Fruit fly (Drosophila melanogaster) whole organism, embryonic: ENCODE measurements around the gene HP1e.

Source experiments
- CG10274 ChIP-seq: fragments of 200-800 bp; sonication (Bioruptor generic); optimal IDR thresholded peaks from 3 replicates; lab custom pipeline; 2017; ENCODE audit warnings: missing biosample characterization, mild to moderate bottlenecking, missing genetic modification characterization
- CG10321 ChIP-seq: fragments of 200-800 bp; sonication (Bioruptor generic); IDR thresholded peaks from 2 replicates; pipeline ENCODE4 v1.3.6; 2022; ENCODE audit warnings: missing biosample characterization, missing genetic modification characterization
- CG10565 ChIP-seq: fragments of 200-800 bp; sonication (Bioruptor generic); optimal IDR thresholded peaks from 3 replicates; lab custom pipeline; 2016; ENCODE audit warnings: missing biosample characterization, mild to moderate bottlenecking, missing genetic modification characterization
- CG10979 ChIP-seq: fragments of 200-800 bp; sonication (Bioruptor generic); optimal IDR thresholded peaks from 2 replicates; lab custom pipeline; 2018; ENCODE audit warnings: missing biosample characterization, mild to moderate bottlenecking, missing genetic modification characterization, moderate library complexity
- CG11247 ChIP-seq: fragments of 200-800 bp; sonication (Bioruptor generic); IDR thresholded peaks from 2 replicates; pipeline ENCODE4 v1.3.6; 2022; ENCODE audit warnings: missing biosample characterization, missing genetic modification characterization
- CG14441 ChIP-seq: fragments of 200-800 bp; sonication (Bioruptor generic); IDR thresholded peaks from 2 replicates; pipeline ENCODE4 v1.3.6; 2022; ENCODE audit warnings: missing biosample characterization, missing genetic modification characterization
- CG14860 ChIP-seq: fragments of 200-800 bp; sonication (Bioruptor generic); IDR thresholded peaks from 3 replicates; pipeline ENCODE4 v1.3.6; 2022; ENCODE audit warnings: missing biosample characterization, missing genetic modification characterization; ENCODE audit not compliant: partially characterized antibody
- CG15073 ChIP-seq: fragments of 200-800 bp; sonication (Bioruptor generic); optimal IDR thresholded peaks from 2 replicates; lab custom pipeline; 2016; ENCODE audit warnings: missing biosample characterization, missing genetic modification characterization
- CG15269 ChIP-seq: fragments of 200-800 bp; sonication (Bioruptor generic); optimal IDR thresholded peaks from 2 replicates; lab custom pipeline; 2018; ENCODE audit warnings: missing biosample characterization, mild to moderate bottlenecking, missing genetic modification characterization, moderate library complexity
- CG16863 ChIP-seq: fragments of 200-800 bp; sonication (Bioruptor generic); optimal IDR thresholded peaks from 3 replicates; lab custom pipeline; 2016; ENCODE audit warnings: missing biosample characterization, missing genetic modification characterization
- CG17568 ChIP-seq: fragments of 200-800 bp; sonication (Bioruptor generic); optimal IDR thresholded peaks from 2 replicates; lab custom pipeline; 2018; ENCODE audit warnings: missing biosample characterization, mild to moderate bottlenecking, missing genetic modification characterization, moderate library complexity
- CG33213 ChIP-seq: fragments of 200-800 bp; sonication (Bioruptor generic); optimal IDR thresholded peaks from 3 replicates; lab custom pipeline; 2016; ENCODE audit warnings: missing biosample characterization, missing genetic modification characterization
- CG33557 ChIP-seq: fragments of 200-800 bp; sonication (Bioruptor generic); optimal IDR thresholded peaks from 2 replicates; lab custom pipeline; 2019; ENCODE audit warnings: missing biosample characterization, mild to moderate bottlenecking, missing genetic modification characterization, moderate library complexity
- CG4424 ChIP-seq: fragments of 200-800 bp; sonication (Bioruptor generic); optimal IDR thresholded peaks from 3 replicates; lab custom pipeline; 2016; ENCODE audit warnings: missing biosample characterization, missing genetic modification characterization
- CG4854 ChIP-seq: fragments of 200-800 bp; sonication (Bioruptor generic); optimal IDR thresholded peaks from 2 replicates; lab custom pipeline; 2016; ENCODE audit warnings: missing biosample characterization, missing genetic modification characterization, inconsistent platforms
- CG6683 ChIP-seq: fragments of 200-800 bp; sonication (Bioruptor generic); optimal IDR thresholded peaks from 2 replicates; lab custom pipeline; 2017; ENCODE audit warnings: missing biosample characterization, mild to moderate bottlenecking, missing genetic modification characterization, missing genetic modification reagents
- E2f2 ChIP-seq: fragments of 200-800 bp; sonication (Bioruptor generic); IDR thresholded peaks from 2 replicates; pipeline ENCODE4 v1.3.6; 2022; ENCODE audit warnings: missing biosample characterization, missing genetic modification characterization
- HLH3B ChIP-seq: fragments of 200-800 bp; sonication (Bioruptor generic); IDR thresholded peaks from 2 replicates; pipeline ENCODE4 v1.3.6; 2022; ENCODE audit warnings: missing biosample characterization, missing genetic modification characterization
- HmgZ ChIP-seq: fragments of 200-800 bp; sonication (Bioruptor generic); optimal IDR thresholded peaks from 2 replicates; lab custom pipeline; 2018; ENCODE audit warnings: missing biosample characterization, mild to moderate bottlenecking, missing genetic modification characterization
- Hr51 ChIP-seq, 2 experiments: fragments of 200-800 bp; sonication (Bioruptor generic); optimal IDR thresholded peaks; 2 replicates in 1 of 2; 3 replicates in 1 of 2; lab custom pipeline; 2016 to 2018; ENCODE audit warnings: missing biosample characterization in 2 of 2, missing genetic modification characterization in 2 of 2, mild to moderate bottlenecking in 1 of 2, moderate library complexity in 1 of 2
- MESR4 ChIP-seq: fragments of 200-800 bp; sonication (Bioruptor generic); optimal IDR thresholded peaks from 2 replicates; lab custom pipeline; 2018; ENCODE audit warnings: missing biosample characterization, mild to moderate bottlenecking, missing genetic modification characterization, moderate library complexity
- MTF-1 ChIP-seq: fragments of 200-800 bp; sonication (Bioruptor generic); optimal IDR thresholded peaks from 2 replicates; lab custom pipeline; 2018; ENCODE audit warnings: missing biosample characterization, mild to moderate bottlenecking, missing genetic modification characterization, borderline replicate concordance
- NC2α ChIP-seq: fragments of 200-800 bp; sonication (Bioruptor generic); optimal IDR thresholded peaks from 2 replicates; lab custom pipeline; 2016; ENCODE audit warnings: missing biosample characterization, missing genetic modification characterization
- NfI ChIP-seq: fragments of 200-800 bp; sonication (Bioruptor generic); optimal IDR thresholded peaks from 3 replicates; lab custom pipeline; 2018; ENCODE audit warnings: missing biosample characterization, mild to moderate bottlenecking, missing genetic modification characterization, moderate library complexity
- Ssrp ChIP-seq: fragments of 200-800 bp; sonication (Bioruptor generic); optimal IDR thresholded peaks from 2 replicates; lab custom pipeline; 2018; ENCODE audit warnings: missing biosample characterization, mild to moderate bottlenecking, missing genetic modification characterization, moderate library complexity
- Stat92E ChIP-seq, 3 experiments: fragments of >200 bp in 2 of 3; fragments of 200-800 bp in 1 of 3; sonication (Bioruptor generic) in 1 of 3; optimal IDR thresholded peaks; 2 replicates each; lab custom pipeline; 2017 to 2019; ENCODE audit warnings: missing biosample characterization in 3 of 3, missing genetic modification characterization in 3 of 3, mild to moderate bottlenecking in 1 of 3, moderate library complexity in 1 of 3
- aop ChIP-seq: fragments of 200-800 bp; sonication (Bioruptor generic); IDR thresholded peaks from 2 replicates; pipeline ENCODE4 v1.3.6; 2022; ENCODE audit warnings: missing biosample characterization, missing genetic modification characterization
- ase ChIP-seq: fragments of 200-800 bp; sonication (Bioruptor generic); IDR thresholded peaks from 3 replicates; pipeline ENCODE4 v1.3.6; 2022; ENCODE audit warnings: missing biosample characterization, missing genetic modification characterization
- croc ChIP-seq: fragments of 200-800 bp; sonication (Bioruptor generic); conservative IDR thresholded peaks from 3 replicates; pipeline ENCODE4 v1.3.6; 2022; ENCODE audit warnings: missing biosample characterization, missing genetic modification characterization
- dm ChIP-seq: fragments of 200-800 bp; sonication (Bioruptor generic); optimal IDR thresholded peaks from 3 replicates; lab custom pipeline; 2016; ENCODE audit warnings: missing biosample characterization, missing genetic modification characterization
- ems ChIP-seq: fragments of 200-800 bp; sonication (Bioruptor generic); optimal IDR thresholded peaks from 3 replicates; lab custom pipeline; 2016; ENCODE audit warnings: missing biosample characterization, missing genetic modification characterization
- grau ChIP-seq: fragments of 200-800 bp; optimal IDR thresholded peaks from 3 replicates; lab custom pipeline; 2019; ENCODE audit warnings: missing biosample characterization, mild to moderate bottlenecking, missing genetic modification characterization, moderate library complexity
- her ChIP-seq: fragments of 200-800 bp; sonication (Bioruptor generic); optimal IDR thresholded peaks from 2 replicates; lab custom pipeline; 2016; ENCODE audit warnings: missing biosample characterization, missing genetic modification characterization
- hkb ChIP-seq, 2 experiments: fragments of 200-800 bp in 1 of 2; fragments of >200 bp in 1 of 2; sonication (Bioruptor generic) in 1 of 2; IDR thresholded peaks in 1 of 2; optimal IDR thresholded peaks in 1 of 2; 2 replicates each; pipeline versions ENCODE4 v1.3.6 to Lab custom; 2017 to 2022; ENCODE audit warnings: missing biosample characterization in 1 of 2, missing genetic modification characterization in 1 of 2
- mam ChIP-seq: fragments of 200-800 bp; sonication (Bioruptor generic); optimal IDR thresholded peaks from 3 replicates; lab custom pipeline; 2016; ENCODE audit warnings: missing biosample characterization, missing genetic modification characterization
- nau ChIP-seq: fragments of 200-800 bp; sonication (Bioruptor generic); optimal IDR thresholded peaks from 3 replicates; lab custom pipeline; 2017; ENCODE audit warnings: missing biosample characterization, mild to moderate bottlenecking, missing genetic modification characterization, missing genetic modification reagents
- onecut ChIP-seq: fragments of 200-800 bp; sonication (Bioruptor generic); IDR thresholded peaks from 2 replicates; pipeline ENCODE4 v1.3.6; 2022; ENCODE audit warnings: missing biosample characterization, missing genetic modification characterization
- otp ChIP-seq: fragments of 200-800 bp; sonication (Bioruptor generic); IDR thresholded peaks from 3 replicates; pipeline ENCODE4, ENCODE4 v1.3.6; 2022; ENCODE audit warnings: missing biosample characterization, missing genetic modification characterization
- p53 ChIP-seq: fragments of 200-800 bp; sonication (Bioruptor generic); optimal IDR thresholded peaks from 2 replicates; lab custom pipeline; 2016; ENCODE audit warnings: missing biosample characterization, missing genetic modification characterization
- pan ChIP-seq, 4 experiments: fragments of >200 bp in 3 of 4; fragments of 200-800 bp in 1 of 4; sonication (Bioruptor generic) in 1 of 4; optimal IDR thresholded peaks in 3 of 4; IDR thresholded peaks in 1 of 4; 2 replicates each; pipeline versions ENCODE4 v1.3.6 to Lab custom; 2017 to 2022; ENCODE audit warnings: missing biosample characterization in 2 of 4, missing genetic modification characterization in 2 of 4, mixed read lengths in 1 of 4
- pho ChIP-seq: fragments of 200-800 bp; sonication (Bioruptor generic); optimal IDR thresholded peaks from 2 replicates; lab custom pipeline; 2016; ENCODE audit warnings: missing biosample characterization, missing genetic modification characterization
- slp2 ChIP-seq: fragments of 200-800 bp; sonication (Bioruptor generic); optimal IDR thresholded peaks from 2 replicates; lab custom pipeline; 2016; ENCODE audit warnings: missing biosample characterization, missing genetic modification characterization
- sna ChIP-seq: fragments of 200-800 bp; sonication (Bioruptor generic); IDR thresholded peaks from 2 replicates; pipeline ENCODE4 v1.3.6; 2022; ENCODE audit warnings: missing biosample characterization, missing genetic modification characterization; ENCODE audit not compliant: partially characterized antibody
- tll ChIP-seq, 2 experiments: fragments of 200-800 bp in 1 of 2; fragments of >200 bp in 1 of 2; sonication (Bioruptor generic) in 1 of 2; optimal IDR thresholded peaks; 2 replicates each; lab custom pipeline; 2017 to 2019; ENCODE audit warnings: missing biosample characterization in 2 of 2, missing genetic modification characterization in 2 of 2, mild to moderate bottlenecking in 1 of 2, moderate library complexity in 1 of 2
- toy ChIP-seq: fragments of 200-800 bp; sonication (Bioruptor generic); IDR thresholded peaks from 2 replicates; pipeline ENCODE4 v1.3.6; 2022; ENCODE audit warnings: missing biosample characterization, missing genetic modification characterization
- tx ChIP-seq: fragments of 200-800 bp; sonication (Bioruptor generic); optimal IDR thresholded peaks from 2 replicates; lab custom pipeline; 2016; ENCODE audit warnings: missing biosample characterization, missing genetic modification characterization
- zen ChIP-seq: fragments of 200-800 bp; sonication (Bioruptor generic); optimal IDR thresholded peaks from 3 replicates; lab custom pipeline; 2018; ENCODE audit warnings: missing biosample characterization, mild to moderate bottlenecking, missing genetic modification characterization, moderate library complexity
- zf30C ChIP-seq: fragments of 200-800 bp; sonication (Bioruptor generic); optimal IDR thresholded peaks from 3 replicates; lab custom pipeline; 2018; ENCODE audit warnings: missing biosample characterization, mild to moderate bottlenecking, missing genetic modification characterization

The HP1e gene

dm6 chr3R:9342248-9342882 lies 20.8 kb downstream of the HP1e start (continued):
- TF ChIP-seq Stat92E (GFP tag; optimal IDR thresholded peaks at IDR 0.05; lab: Kevin White, UChicago) = no peak
- peak; percentile 8 for TF ChIP-seq mam (GFP tag; lab: Kevin White, UChicago)
- TF ChIP-seq CG16863 = no peak
- no peak for TF ChIP-seq CG10274 (GFP tag; lab: Kevin White, UChicago)
- TF ChIP-seq Ssrp (tag; lab: Kevin White, UChicago) = no peak
- TF ChIP-seq tll (GFP tag; optimal IDR thresholded peaks at IDR 0.05; lab: Kevin White, UChicago) = no peak
- no peak for TF ChIP-seq her
- no peak for TF ChIP-seq otp (GFP tag; lab: Robert Waterston, UW)
- TF ChIP-seq Hr51 (GFP tag; optimal IDR thresholded peaks at IDR 0.05; lab: Kevin White, UChicago) = peak in 1 of 2 experiments; percentile 17
- TF ChIP-seq pan (optimal IDR thresholded peaks at IDR 0.05; lab: Kevin White, UChicago) = no peak
- TF ChIP-seq pan (GFP tag; optimal IDR thresholded peaks at IDR 0.05 in 1 of 2, IDR thresholded peaks at IDR 0.05 in 1 of 2) = no peak
- peak; percentile 62 for TF ChIP-seq CG6683
- TF ChIP-seq MESR4 (GFP tag; lab: Kevin White, UChicago) = peak; percentile 10
- TF ChIP-seq CG14441 (GFP tag; lab: Robert Waterston, UW) = no peak
- peak; percentile 8 for TF ChIP-seq CG33213
- no peak for TF ChIP-seq sna (GFP tag; lab: Robert Waterston, UW)
- TF ChIP-seq croc (GFP tag; lab: Robert Waterston, UW) = no peak
- TF ChIP-seq CG10565 (GFP tag; lab: Kevin White, UChicago) = no peak
- TF ChIP-seq E2f2 (GFP tag; lab: Robert Waterston, UW) = peak; percentile 39; the same call in 1 of the 2 replicates
- TF ChIP-seq CG10979 (tag; lab: Kevin White, UChicago) = peak; percentile 33
- TF ChIP-seq aop (GFP tag; lab: Robert Waterston, UW) = no peak
- peak; percentile 20; the same call in 1 of the 2 replicates for TF ChIP-seq HLH3B (GFP tag; lab: Robert Waterston, UW)
- no peak for TF ChIP-seq p53 (GFP tag; lab: Kevin White, UChicago)
- TF ChIP-seq ase (GFP tag; lab: Robert Waterston, UW) = no peak
- TF ChIP-seq CG33557 = peak; percentile 69
- no peak for TF ChIP-seq tx (GFP tag; lab: Kevin White, UChicago)
- TF ChIP-seq zen (tag; lab: Kevin White, UChicago) = no peak
- TF ChIP-seq toy (GFP tag; lab: Robert Waterston, UW) = no peak
- TF ChIP-seq CG15269 (tag; lab: Kevin White, UChicago) = peak; percentile 68
- peak; percentile 47; the same call in 1 of the 2 replicates for TF ChIP-seq CG11247
- TF ChIP-seq CG17568 (GFP tag; lab: Kevin White, UChicago) = peak; percentile 48
- TF ChIP-seq dm (GFP tag; lab: Kevin White, UChicago) = no peak
- TF ChIP-seq NfI (GFP tag; lab: Kevin White, UChicago) = peak; percentile 58
- TF ChIP-seq MTF-1 (GFP tag; lab: Kevin White, UChicago) = peak; percentile 60
- peak; percentile 24 for TF ChIP-seq CG4424 (GFP tag; lab: Kevin White, UChicago)
- TF ChIP-seq onecut (GFP tag; lab: Robert Waterston, UW) = peak; percentile 50
- no peak for TF ChIP-seq CG15073 (GFP tag; lab: Kevin White, UChicago)
- no peak for TF ChIP-seq ems (GFP tag; lab: Kevin White, UChicago)
- peak; percentile 75 for TF ChIP-seq HmgZ (tag; lab: Kevin White, UChicago)
- no peak for TF ChIP-seq slp2
- no peak for TF ChIP-seq hkb (optimal IDR thresholded peaks at IDR 0.05; lab: Kevin White, UChicago)
- TF ChIP-seq hkb (GFP tag; IDR thresholded peaks at IDR 0.05; lab: Robert Waterston, UW) = peak; percentile 57; the same call in 1 of the 2 replicates
- peak; percentile 39 for TF ChIP-seq CG4854 (GFP tag; lab: Kevin White, UChicago)
- no peak for TF ChIP-seq NC2α (GFP tag; lab: Kevin White, UChicago)
- no peak for TF ChIP-seq CG14860 (GFP tag; lab: Robert Waterston, UW)
- TF ChIP-seq zf30C (GFP tag; lab: Kevin White, UChicago) = peak; percentile 46
- peak; percentile 58 for TF ChIP-seq grau (tag; lab: Kevin White, UChicago)
- TF ChIP-seq CG10321 (GFP tag; lab: Robert Waterston, UW) = no peak
- no peak for TF ChIP-seq pho
- peak; percentile 24 for TF ChIP-seq nau (GFP tag; lab: Kevin White, UChicago)
